Fruit fly (Drosophila melanogaster) whole organism, embryonic: ENCODE data around the gene CG12116.
A peak's percentile ranks its signal among the peaks of the same experiment; 100 is the strongest.

Source experiments
- CG10267 ChIP-seq: fragments of 200-800 bp; sonication (Bioruptor generic); optimal IDR thresholded peaks from 2 replicates; lab custom pipeline; 2018; ENCODE audit warnings: missing biosample characterization, mild to moderate bottlenecking, missing genetic modification characterization, moderate library complexity
- CG14050 ChIP-seq: fragments of 200-800 bp; sonication (Bioruptor generic); IDR thresholded peaks from 3 replicates; pipeline ENCODE4 v1.3.6; 2022; ENCODE audit warnings: missing biosample characterization, missing genetic modification characterization
- CG15011 ChIP-seq: fragments of 200-800 bp; sonication (Bioruptor generic); optimal IDR thresholded peaks from 3 replicates; lab custom pipeline; 2018; ENCODE audit warnings: missing biosample characterization, mild to moderate bottlenecking, missing genetic modification characterization
- CG18262 ChIP-seq: fragments of 200-800 bp; optimal IDR thresholded peaks from 3 replicates; lab custom pipeline; 2019; ENCODE audit warnings: missing biosample characterization, mild to moderate bottlenecking, missing genetic modification characterization, moderate library complexity
- CG8765 ChIP-seq: fragments of 200-800 bp; sonication (Bioruptor generic); IDR thresholded peaks from 2 replicates; pipeline ENCODE4 v1.3.6; 2022; ENCODE audit warnings: missing biosample characterization, missing genetic modification characterization
- Dll ChIP-seq: fragments of 200-800 bp; sonication (Bioruptor generic); IDR thresholded peaks from 4 replicates; pipeline ENCODE4 v1.3.6; 2022; ENCODE audit warnings: missing biosample characterization, missing genetic modification characterization; ENCODE audit not compliant: partially characterized antibody
- Gug ChIP-seq: fragments of 200-800 bp; sonication (Bioruptor generic); IDR thresholded peaks from 4 replicates; pipeline ENCODE4 v1.3.6; 2022; ENCODE audit warnings: missing biosample characterization, missing genetic modification characterization
- NfI ChIP-seq: fragments of 200-800 bp; sonication (Bioruptor generic); optimal IDR thresholded peaks from 3 replicates; lab custom pipeline; 2018; ENCODE audit warnings: missing biosample characterization, mild to moderate bottlenecking, missing genetic modification characterization, moderate library complexity
- Spps ChIP-seq: fragments of 200-800 bp; sonication (Bioruptor generic); optimal IDR thresholded peaks from 2 replicates; lab custom pipeline; 2018; ENCODE audit warnings: missing biosample characterization, mild to moderate bottlenecking, missing genetic modification characterization
- fru ChIP-seq: fragments of >200 bp; optimal IDR thresholded peaks from 2 replicates; lab custom pipeline; 2017
- h ChIP-seq: fragments of >200 bp; optimal IDR thresholded peaks from 2 replicates; lab custom pipeline; 2017

DNA sequence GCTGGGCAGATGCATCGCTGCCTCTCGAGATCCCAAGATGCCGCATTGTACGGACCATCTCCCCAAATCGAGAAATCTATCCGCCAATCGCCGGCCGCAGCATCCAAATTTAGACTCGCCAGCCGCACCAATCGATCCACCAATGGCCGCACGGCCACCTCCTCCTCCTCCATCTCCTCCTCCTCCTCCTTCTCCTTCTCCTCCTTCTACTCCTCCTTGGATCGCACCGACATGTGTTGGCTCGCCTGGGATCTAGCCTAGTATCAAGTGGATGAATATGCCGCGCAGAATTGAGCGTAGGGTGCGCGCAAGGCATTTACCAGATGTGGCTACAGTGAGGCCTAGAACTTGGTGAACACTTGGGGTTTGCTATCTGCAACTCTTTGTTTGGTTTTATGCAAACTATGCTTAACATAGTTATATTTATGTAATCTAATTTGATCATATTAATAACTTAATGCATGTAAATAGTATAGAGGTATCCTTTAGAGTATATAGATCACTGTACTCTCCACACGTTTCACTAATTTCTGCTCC is 13.7 kb downstream of the CG12116 start, which contains the start of gene org-1:
- no peak for TF ChIP-seq h (lab: Kevin White, UChicago)
- TF ChIP-seq CG18262 (tag; lab: Kevin White, UChicago) = peak; percentile 96
- peak; percentile 90 for TF ChIP-seq CG10267 (tag; lab: Kevin White, UChicago)
- TF ChIP-seq fru = no peak
- TF ChIP-seq NfI (GFP tag; lab: Kevin White, UChicago) = peak; percentile 94
- TF ChIP-seq CG15011 (GFP tag; lab: Kevin White, UChicago) = peak; percentile 86
- no peak for TF ChIP-seq Dll (GFP tag; lab: Robert Waterston, UW)
- TF ChIP-seq CG14050 (GFP tag; lab: Robert Waterston, UW) = peak; percentile 95
- TF ChIP-seq Gug = peak; percentile 98
- peak; percentile 93 for TF ChIP-seq Spps (tag; lab: Kevin White, UChicago)
- TF ChIP-seq CG8765 (GFP tag; lab: Robert Waterston, UW) = peak; percentile 96
